Worm (Caenorhabditis elegans) whole organism, young adult: ENCODE measurements around the gene iffb-1.

Source experiments
- C17E4.6 ChIP-seq: fragments of 200-800 bp; sonication (Bioruptor generic); IDR thresholded peaks from 2 replicates; pipeline ENCODE4 v1.3.6; 2022; ENCODE audit warnings: missing genetic modification reagents, missing genetic modification characterization, missing compliant biosample characterization
- F10E7.11 ChIP-seq: sonication (generic microtip); optimal IDR thresholded peaks from 2 replicates; lab custom pipeline; 2017; ENCODE audit warnings: mild to moderate bottlenecking, missing genetic modification characterization, moderate library complexity, missing compliant biosample characterization
- F23B12.7 ChIP-seq: sonication (generic microtip); optimal IDR thresholded peaks from 2 replicates; lab custom pipeline; 2017; ENCODE audit warnings: missing genetic modification characterization, mild to moderate bottlenecking, missing compliant biosample characterization, antibody characterized with exemption, moderate library complexity; ENCODE audit not compliant: insufficient read depth
- F37B4.10 ChIP-seq: fragments of 200-800 bp; sonication (Bioruptor generic); IDR thresholded peaks from 2 replicates; pipeline ENCODE4 v1.3.6; 2022; ENCODE audit warnings: missing genetic modification characterization, missing compliant biosample characterization
- F57C9.4 ChIP-seq: sonication (generic microtip); optimal IDR thresholded peaks from 2 replicates; lab custom pipeline; 2017; ENCODE audit warnings: mild to moderate bottlenecking, missing genetic modification characterization, missing compliant biosample characterization
- K11D2.4 ChIP-seq: fragments of 200-800 bp; sonication (Bioruptor generic); IDR thresholded peaks from 2 replicates; pipeline ENCODE4 v1.3.6; 2022; ENCODE audit warnings: missing genetic modification reagents, missing genetic modification characterization, missing compliant biosample characterization
- Y53G8AR.9 ChIP-seq: fragments of 200-800 bp; sonication (Bioruptor generic); conservative IDR thresholded peaks from 2 replicates; pipeline ENCODE4 v1.3.6; 2022; ENCODE audit warnings: missing genetic modification reagents, missing genetic modification characterization, missing compliant biosample characterization
- Y79H2A.3 ChIP-seq: fragments of 200-800 bp; sonication (Bioruptor generic); conservative IDR thresholded peaks from 2 replicates; pipeline ENCODE4 v1.3.6; 2022; ENCODE audit warnings: missing genetic modification reagents, missing genetic modification characterization, missing compliant biosample characterization
- ama-1 ChIP-seq, 3 experiments: fragments of 150-350 bp in 1 of 3; sonication (generic microtip) in 2 of 3; optimal IDR thresholded peaks; 2 replicates each; lab custom pipeline; 2014 to 2018; ENCODE audit warnings: missing biosample characterization in 2 of 3, missing genetic modification characterization in 2 of 3, missing genetic modification reagents in 2 of 3
- aptf-2 ChIP-seq: fragments of 200-800 bp; sonication (Bioruptor generic); conservative IDR thresholded peaks from 2 replicates; pipeline ENCODE4 v1.3.6; 2022; ENCODE audit warnings: missing genetic modification reagents, missing genetic modification characterization, missing compliant biosample characterization
- attf-3 ChIP-seq: fragments of 200-800 bp; sonication (Bioruptor generic); conservative IDR thresholded peaks from 2 replicates; pipeline ENCODE4 v1.3.6; 2022; ENCODE audit warnings: missing genetic modification reagents, missing genetic modification characterization, missing compliant biosample characterization
- bed-2 ChIP-seq: fragments of 200-800 bp; sonication (Bioruptor generic); IDR thresholded peaks from 2 replicates; pipeline ENCODE4 v1.3.6; 2022; ENCODE audit warnings: missing genetic modification reagents, missing genetic modification characterization, missing compliant biosample characterization
- ccch-3 ChIP-seq: fragments of 200-800 bp; sonication (Bioruptor generic); optimal IDR thresholded peaks from 2 replicates; lab custom pipeline; 2018; ENCODE audit warnings: mild to moderate bottlenecking, missing genetic modification characterization, missing compliant biosample characterization
- chd-7 ChIP-seq: sonication (generic microtip); optimal IDR thresholded peaks from 2 replicates; lab custom pipeline; 2016; ENCODE audit warnings: mild to moderate bottlenecking, missing genetic modification characterization, moderate library complexity, missing compliant biosample characterization
- efl-1 ChIP-seq: fragments of 150-350 bp; optimal IDR thresholded peaks from 2 replicates; lab custom pipeline; 2014; ENCODE audit warnings: missing biosample characterization, missing genetic modification reagents, missing genetic modification characterization
- egrh-3 ChIP-seq: fragments of 200-800 bp; sonication (Bioruptor generic); IDR thresholded peaks from 2 replicates; pipeline ENCODE4 v1.3.6; 2022; ENCODE audit warnings: missing genetic modification reagents, missing genetic modification characterization, missing compliant biosample characterization
- fkh-3 ChIP-seq: sonication (generic microtip); optimal IDR thresholded peaks from 2 replicates; lab custom pipeline; 2016; ENCODE audit warnings: mild to moderate bottlenecking, missing genetic modification characterization, missing compliant biosample characterization
- hlh-26 ChIP-seq: fragments of 200-800 bp; sonication (Bioruptor generic); conservative IDR thresholded peaks from 2 replicates; pipeline ENCODE4 v1.3.6; 2022; ENCODE audit warnings: missing genetic modification reagents, missing genetic modification characterization, missing compliant biosample characterization
- hmg-20 ChIP-seq: fragments of 200-800 bp; sonication (Bioruptor generic); IDR thresholded peaks from 2 replicates; pipeline ENCODE4 v1.3.6; 2022; ENCODE audit warnings: missing genetic modification reagents, missing genetic modification characterization, missing compliant biosample characterization
- hrde-1 ChIP-seq: sonication (generic microtip); optimal IDR thresholded peaks from 2 replicates; lab custom pipeline; 2016; ENCODE audit warnings: missing genetic modification characterization, mild to moderate bottlenecking, missing compliant biosample characterization, moderate library complexity, missing genotype, missing genetic modification reagents, borderline replicate concordance
- hsf-1 ChIP-seq: fragments of 200-800 bp; sonication (Bioruptor generic); IDR thresholded peaks from 2 replicates; pipeline ENCODE4 v1.3.6; 2022; ENCODE audit warnings: missing genetic modification reagents, missing genetic modification characterization, missing compliant biosample characterization
- let-526 ChIP-seq: fragments of 200-800 bp; sonication (Bioruptor generic); IDR thresholded peaks from 2 replicates; pipeline ENCODE4 v1.3.6; 2022; ENCODE audit warnings: missing genetic modification reagents, missing genetic modification characterization, missing compliant biosample characterization
- madf-10 ChIP-seq: sonication (generic microtip); optimal IDR thresholded peaks from 2 replicates; lab custom pipeline; 2016; ENCODE audit warnings: mild to moderate bottlenecking, missing genetic modification characterization, missing compliant biosample characterization
- madf-3 ChIP-seq: fragments of 200-800 bp; sonication (Bioruptor generic); IDR thresholded peaks from 2 replicates; pipeline ENCODE4 v1.3.6; 2022; ENCODE audit warnings: missing genetic modification reagents, missing genetic modification characterization, missing compliant biosample characterization
- madf-8 ChIP-seq: fragments of 200-800 bp; sonication (Bioruptor generic); conservative IDR thresholded peaks from 2 replicates; pipeline ENCODE4 v1.3.6; 2022; ENCODE audit warnings: missing genetic modification reagents, missing genetic modification characterization, missing compliant biosample characterization
- mel-28 ChIP-seq: sonication (generic microtip); optimal IDR thresholded peaks from 2 replicates; lab custom pipeline; 2016; ENCODE audit warnings: borderline replicate concordance, mild to moderate bottlenecking, missing genetic modification characterization, missing compliant biosample characterization
- mxl-1 ChIP-seq: sonication (generic microtip); optimal IDR thresholded peaks from 2 replicates; lab custom pipeline; 2016; ENCODE audit warnings: missing genetic modification characterization, missing compliant biosample characterization
- pbrm-1 ChIP-seq: fragments of 200-800 bp; sonication (Bioruptor generic); IDR thresholded peaks from 2 replicates; pipeline ENCODE4 v1.3.6; 2022; ENCODE audit warnings: missing genetic modification reagents, missing genetic modification characterization, missing compliant biosample characterization
- rec-8 ChIP-seq, 2 experiments: sonication (generic microtip); optimal IDR thresholded peaks; 2 replicates each; lab custom pipeline; 2016; ENCODE audit warnings: mild to moderate bottlenecking in 2 of 2, missing genetic modification characterization in 2 of 2, missing genetic modification reagents in 2 of 2, missing genotype in 2 of 2, missing biosample characterization in 1 of 2, missing compliant biosample characterization in 1 of 2, moderate library complexity in 1 of 2
- snpc-1.3 ChIP-seq: sonication (generic microtip); optimal IDR thresholded peaks from 2 replicates; lab custom pipeline; 2017; ENCODE audit warnings: missing genetic modification characterization, mild to moderate bottlenecking, missing compliant biosample characterization, antibody characterized with exemption, moderate library complexity, missing genotype, missing genetic modification reagents; ENCODE audit not compliant: insufficient read depth
- snpc-4 ChIP-seq, 5 experiments: fragments of 150-350 bp in 1 of 5; sonication (generic microtip) in 4 of 5; optimal IDR thresholded peaks; 2 replicates each; lab custom pipeline; 2014 to 2018; ENCODE audit warnings: missing genetic modification characterization in 5 of 5, missing biosample characterization in 3 of 5, antibody characterized with exemption in 2 of 5, mild to moderate bottlenecking in 2 of 5, missing compliant biosample characterization in 2 of 5, missing genotype in 2 of 5, moderate library complexity in 2 of 5, missing genetic modification reagents in 1 of 5
- tbp1 ChIP-seq: fragments of 200-800 bp; sonication (Bioruptor generic); optimal IDR thresholded peaks from 2 replicates; lab custom pipeline; 2018; ENCODE audit warnings: mild to moderate bottlenecking, missing genetic modification characterization, missing compliant biosample characterization
- tbx-9 ChIP-seq: sonication (generic microtip); optimal IDR thresholded peaks from 2 replicates; lab custom pipeline; 2016; ENCODE audit warnings: borderline replicate concordance, missing genetic modification characterization, inconsistent platforms, missing compliant biosample characterization
- tlf-1 ChIP-seq: fragments of 200-800 bp; sonication (Bioruptor generic); optimal IDR thresholded peaks from 2 replicates; lab custom pipeline; 2018; ENCODE audit warnings: mild to moderate bottlenecking, missing genetic modification characterization, missing compliant biosample characterization
- unc-130 ChIP-seq: sonication (generic microtip); optimal IDR thresholded peaks from 2 replicates; lab custom pipeline; 2016; ENCODE audit warnings: missing genetic modification reagents, missing genetic modification characterization, missing compliant biosample characterization

Gene iffb-1

ce11 chrIII:2324703-2325102 lies 10.5 kb downstream of the iffb-1 start:
- TF ChIP-seq tbx-9 (tag; lab: Kevin White, UChicago) = no peak
- no peak for TF ChIP-seq hlh-26 (GFP tag; lab: Robert Waterston, UW)
- TF ChIP-seq tbp1 (GFP tag; lab: Kevin White, UChicago) = no peak
- TF ChIP-seq Y79H2A.3 (GFP tag; lab: Robert Waterston, UW) = no peak
- TF ChIP-seq snpc-1.3 (tag; lab: Kevin White, UChicago) = no peak
- no peak for TF ChIP-seq ccch-3 (GFP tag; lab: Kevin White, UChicago)
- TF ChIP-seq hsf-1 = no peak
- TF ChIP-seq chd-7 (tag; lab: Kevin White, UChicago) = no peak
- no peak for TF ChIP-seq K11D2.4 (GFP tag; lab: Robert Waterston, UW)
- no peak for TF ChIP-seq madf-3 (GFP tag; lab: Robert Waterston, UW)

ce11 chrIII:2328612-2329011 lies 14.4 kb downstream of the iffb-1 start:
- TF ChIP-seq efl-1 (GFP tag; lab: Kevin White, UChicago) = no peak
- no peak for TF ChIP-seq mel-28 (tag; lab: Kevin White, UChicago)
- no peak for TF ChIP-seq hrde-1 (tag; lab: Kevin White, UChicago)
- TF ChIP-seq attf-3 = no peak
- TF ChIP-seq tlf-1 (GFP tag; lab: Kevin White, UChicago) = no peak
- TF ChIP-seq egrh-3 (GFP tag; lab: Robert Waterston, UW) = no peak
- no peak for TF ChIP-seq F23B12.7 (tag; lab: Kevin White, UChicago)
- TF ChIP-seq, all 124 proteins: peak for 0

- TF ChIP-seq let-526 = no peak
- TF ChIP-seq madf-8 (GFP tag; lab: Robert Waterston, UW) = no peak
- TF ChIP-seq hmg-20 = no peak
- TF ChIP-seq pbrm-1 (GFP tag; lab: Robert Waterston, UW) = no peak
- TF ChIP-seq Y53G8AR.9 (GFP tag; lab: Robert Waterston, UW) = no peak
- no peak for TF ChIP-seq rec-8 (tag; optimal IDR thresholded peaks at IDR 0.05; lab: Kevin White, UChicago)
- no peak for TF ChIP-seq F57C9.4 (tag; lab: Kevin White, UChicago)
- TF ChIP-seq C17E4.6 = no peak
- TF ChIP-seq mxl-1 (tag; lab: Kevin White, UChicago) = no peak
- no peak for TF ChIP-seq bed-2
- no peak for TF ChIP-seq snpc-4 (GFP tag; optimal IDR thresholded peaks at IDR 0.05; lab: Kevin White, UChicago)
- TF ChIP-seq snpc-4 (tag; optimal IDR thresholded peaks at IDR 0.05; lab: Kevin White, UChicago) = no peak
- no peak for TF ChIP-seq unc-130 (GFP tag; lab: Kevin White, UChicago)
- no peak for TF ChIP-seq madf-10 (tag; lab: Kevin White, UChicago)
- TF ChIP-seq ama-1 (optimal IDR thresholded peaks at IDR 0.05; lab: Kevin White, UChicago) = no peak
- TF ChIP-seq ama-1 (GFP tag; optimal IDR thresholded peaks at IDR 0.05; lab: Kevin White, UChicago) = no peak
- TF ChIP-seq mel-28 (tag; lab: Kevin White, UChicago) = no peak
- TF ChIP-seq F37B4.10 (GFP tag; lab: Robert Waterston, UW) = no peak
- TF ChIP-seq fkh-3 = no peak
- TF ChIP-seq aptf-2 (GFP tag; lab: Robert Waterston, UW) = no peak
- no peak for TF ChIP-seq F10E7.11 (tag; lab: Kevin White, UChicago)
Observed at ce11 chrIII:2329336-2329735, 15.1 kb downstream of the iffb-1 start, which contains the start of gene Y54F10BM.12. Gene Y54F10BM.12 (minus strand): TSS chrIII:2329679.
